Worm (Caenorhabditis elegans): Measurements from ENCODE around the gene K11H3.3.

Gene K11H3.3

ce11 chrIII:9817087-9817612 lies 34.5 kb upstream of the K11H3.3 start, which contains the start of gene cnx-1 (continued):
- TF ChIP-seq pros-1 (tag; optimal IDR thresholded peaks at IDR 0.05) = peak; percentile 30
- TF ChIP-seq sdc-2 (tag; optimal IDR thresholded peaks at IDR 0.05) = peak; percentile 25

- TF ChIP-seq syd-9 (tag; optimal IDR thresholded peaks at IDR 0.05) = no peak
- TF ChIP-seq C38D4.7 (GFP tag; optimal IDR thresholded peaks at IDR 0.05) = no peak
- TF ChIP-seq eyg-1 (tag; optimal IDR thresholded peaks at IDR 0.05) = no peak
- no peak for TF ChIP-seq odd-2 (tag; optimal IDR thresholded peaks at IDR 0.05)
- no peak for TF ChIP-seq fkh-6 (tag; optimal IDR thresholded peaks at IDR 0.05)
- TF ChIP-seq ceh-30 (tag; optimal IDR thresholded peaks at IDR 0.05) = no peak
- TF ChIP-seq sdc-2 (tag; optimal IDR thresholded peaks at IDR 0.05) = no peak
- TF ChIP-seq lin-11 (tag; optimal IDR thresholded peaks at IDR 0.05) = no peak
- TF ChIP-seq hlh-15 (tag; optimal IDR thresholded peaks at IDR 0.05) = no peak
- TF ChIP-seq Y22D7AL.16 (tag; optimal IDR thresholded peaks at IDR 0.05) = no peak
- TF ChIP-seq ama-1 (optimal IDR thresholded peaks at IDR 0.05) = no peak
- TF ChIP-seq elt-2 (tag; optimal IDR thresholded peaks at IDR 0.05) = no peak
- no peak for TF ChIP-seq ceh-6 (GFP tag; optimal IDR thresholded peaks at IDR 0.05)
- no peak for TF ChIP-seq nfya-1 (tag; optimal IDR thresholded peaks at IDR 0.05)
- TF ChIP-seq ceh-19 (GFP tag; optimal IDR thresholded peaks at IDR 0.05) = no peak
- TF ChIP-seq K02D7.2 (tag; optimal IDR thresholded peaks at IDR 0.05) = no peak
- TF ChIP-seq nhr-11 (tag; optimal IDR thresholded peaks at IDR 0.05) = no peak
- no peak for TF ChIP-seq sox-4 (tag; optimal IDR thresholded peaks at IDR 0.05)
These were observed 33.8 kb upstream of the K11H3.3 start for ce11 chrIII:9817894-9818293.

ce11 chrIII:9818763-9819162 lies 32.9 kb upstream of the K11H3.3 start, which contains the start of gene panl-3:
panl-3 (plus strand) TSS chrIII:9819056.
- TF ChIP-seq ceh-19 (GFP tag; optimal IDR thresholded peaks at IDR 0.05) (no peak), ceh-2 (tag; optimal IDR thresholded peaks at IDR 0.05) (no peak), C08G9.2 (tag; optimal IDR thresholded peaks at IDR 0.05) (peak; percentile 32), ceh-22 (tag; optimal IDR thresholded peaks at IDR 0.05) (no peak), pros-1 (tag; optimal IDR thresholded peaks at IDR 0.05) (peak; percentile 40), unc-55 (GFP tag; optimal IDR thresholded peaks at IDR 0.05) (no peak), nfya-1 (tag; optimal IDR thresholded peaks at IDR 0.05) (peak; percentile 16), ztf-16 (tag; optimal IDR thresholded peaks at IDR 0.05) (no peak), ceh-34 (tag; optimal IDR thresholded peaks at IDR 0.05) (peak; percentile 33), zip-5 (tag; optimal IDR thresholded peaks at IDR 0.05) (no peak), pax-1 (tag; optimal IDR thresholded peaks at IDR 0.05) (no peak), ceh-24 (tag; optimal IDR thresholded peaks at IDR 0.05) (no peak), ahr-1 (tag; optimal IDR thresholded peaks at IDR 0.05) (no peak), pqm-1 (tag; optimal IDR thresholded peaks at IDR 0.05) (no peak), hlh-30 (tag; optimal IDR thresholded peaks at IDR 0.05; ENCODE audit: insufficient read depth) (peak; percentile 94), F13H6.1 (tag; optimal IDR thresholded peaks at IDR 0.05) (no peak), T23F11.4 (GFP tag; optimal IDR thresholded peaks at IDR 0.05) (no peak), ceh-30 (tag; optimal IDR thresholded peaks at IDR 0.05) (no peak), elt-4 (tag; optimal IDR thresholded peaks at IDR 0.05) (no peak), hlh-6 (tag; optimal IDR thresholded peaks at IDR 0.05) (peak; percentile 42), ceh-31 (tag; optimal IDR thresholded peaks at IDR 0.05) (peak; percentile 41), tbx-2 (tag; optimal IDR thresholded peaks at IDR 0.05) (peak; percentile 77), rnt-1 (tag; optimal IDR thresholded peaks at IDR 0.05) (peak; percentile 14), nhr-232 (tag; optimal IDR thresholded peaks at IDR 0.05) (no peak)

- TF ChIP-seq hlh-15 (tag; optimal IDR thresholded peaks at IDR 0.05) (no peak), pax-1 (tag; optimal IDR thresholded peaks at IDR 0.05) (no peak)
These were observed 28.7 kb upstream of the K11H3.3 start, which contains the start of gene arl-5 for ce11 chrIII:9822942-9823341. arl-5 (plus strand) TSS chrIII:9823242.

Data from whole organism, late embryonic.